Fruit fly (Drosophila melanogaster) whole organism, embryonic: ENCODE results near the gene Ufd4.

ENCODE experiments used
- Ada2b ChIP-seq: fragments of 200-800 bp; sonication (Bioruptor generic); IDR thresholded peaks from 2 replicates; pipeline ENCODE4 v1.3.6; 2022; ENCODE audit warnings: missing biosample characterization, missing genetic modification characterization
- Asciz ChIP-seq: fragments of 200-800 bp; sonication (Bioruptor generic); optimal IDR thresholded peaks from 2 replicates; lab custom pipeline; 2017; ENCODE audit warnings: missing biosample characterization, mild to moderate bottlenecking, missing genetic modification characterization, missing genetic modification reagents
- Atf3 ChIP-seq: fragments of 200-800 bp; sonication (Bioruptor generic); optimal IDR thresholded peaks from 3 replicates; lab custom pipeline; 2016; ENCODE audit warnings: missing biosample characterization, missing genetic modification characterization
- Awh ChIP-seq: fragments of 200-800 bp; sonication (Bioruptor generic); IDR thresholded peaks from 2 replicates; pipeline ENCODE4, ENCODE4 v1.3.6; 2022; ENCODE audit warnings: missing biosample characterization, missing genetic modification characterization
- Bdp1 ChIP-seq: fragments of 200-800 bp; sonication (Bioruptor generic); optimal IDR thresholded peaks from 3 replicates; lab custom pipeline; 2016; ENCODE audit warnings: missing biosample characterization, missing genetic modification characterization
- CG10543 ChIP-seq: fragments of 200-800 bp; sonication (Bioruptor generic); optimal IDR thresholded peaks from 3 replicates; lab custom pipeline; 2017; ENCODE audit warnings: missing biosample characterization, mild to moderate bottlenecking, missing genetic modification characterization, moderate library complexity
- CG11085 ChIP-seq: fragments of 200-800 bp; sonication (Bioruptor generic); IDR thresholded peaks from 2 replicates; pipeline ENCODE4 v1.3.6; 2022; ENCODE audit warnings: missing biosample characterization, missing genetic modification characterization
- CG11723 ChIP-seq: fragments of 200-800 bp; sonication (Bioruptor generic); optimal IDR thresholded peaks from 2 replicates; lab custom pipeline; 2017; ENCODE audit warnings: missing biosample characterization, mild to moderate bottlenecking, missing genetic modification characterization
- CG12744 ChIP-seq: fragments of 200-800 bp; sonication (Bioruptor generic); optimal IDR thresholded peaks from 2 replicates; lab custom pipeline; 2016; ENCODE audit warnings: missing biosample characterization, missing genetic modification characterization
- CG13424 ChIP-seq: fragments of 200-800 bp; sonication (Bioruptor generic); optimal IDR thresholded peaks from 2 replicates; lab custom pipeline; 2019; ENCODE audit warnings: missing biosample characterization, mild to moderate bottlenecking, missing genetic modification characterization, moderate library complexity
- CG13894 ChIP-seq: fragments of 200-800 bp; sonication (Bioruptor generic); optimal IDR thresholded peaks from 3 replicates; lab custom pipeline; 2018; ENCODE audit warnings: missing biosample characterization, mild to moderate bottlenecking, missing genetic modification characterization, moderate library complexity
- CG15601 ChIP-seq: fragments of 200-800 bp; sonication (Bioruptor generic); optimal IDR thresholded peaks from 3 replicates; lab custom pipeline; 2019; ENCODE audit warnings: missing biosample characterization, mild to moderate bottlenecking, missing genetic modification characterization, moderate library complexity
- CG17361 ChIP-seq: fragments of 200-800 bp; sonication (Bioruptor generic); IDR thresholded peaks from 3 replicates; pipeline ENCODE4 v1.3.6; 2022; ENCODE audit warnings: missing biosample characterization, missing genetic modification characterization
- CG17385 ChIP-seq: fragments of 200-800 bp; sonication (Bioruptor generic); optimal IDR thresholded peaks from 3 replicates; lab custom pipeline; 2018; ENCODE audit warnings: missing biosample characterization, mild to moderate bottlenecking, missing genetic modification characterization
- CG1792 ChIP-seq: fragments of 200-800 bp; sonication (Bioruptor generic); optimal IDR thresholded peaks from 2 replicates; lab custom pipeline; 2016; ENCODE audit warnings: missing biosample characterization, missing genetic modification characterization
- CG18764 ChIP-seq: fragments of 200-800 bp; sonication (Bioruptor generic); optimal IDR thresholded peaks from 3 replicates; lab custom pipeline; 2016; ENCODE audit warnings: missing biosample characterization, missing genetic modification characterization
- CG3281 ChIP-seq: fragments of 200-800 bp; sonication (Bioruptor generic); optimal IDR thresholded peaks from 3 replicates; lab custom pipeline; 2017; ENCODE audit warnings: missing biosample characterization, mild to moderate bottlenecking, missing genetic modification characterization
- CG4328 ChIP-seq: fragments of 200-800 bp; sonication (Bioruptor generic); optimal IDR thresholded peaks from 3 replicates; lab custom pipeline; 2017; ENCODE audit warnings: missing biosample characterization, missing genetic modification reagents, missing genetic modification characterization
- CG7271 ChIP-seq: fragments of 200-800 bp; sonication (Bioruptor generic); optimal IDR thresholded peaks from 2 replicates; lab custom pipeline; 2018; ENCODE audit warnings: missing biosample characterization, mild to moderate bottlenecking, missing genetic modification characterization, moderate library complexity
- CG7556 ChIP-seq: fragments of 200-800 bp; sonication (Bioruptor generic); optimal IDR thresholded peaks from 2 replicates; lab custom pipeline; 2017; ENCODE audit warnings: missing biosample characterization, mild to moderate bottlenecking, missing genetic modification characterization
- CG8281 ChIP-seq: fragments of 200-800 bp; sonication (Bioruptor generic); optimal IDR thresholded peaks from 2 replicates; lab custom pipeline; 2018; ENCODE audit warnings: missing biosample characterization, mild to moderate bottlenecking, missing genetic modification characterization, moderate library complexity
- D ChIP-seq, 2 experiments: fragments of 200-800 bp in 1 of 2; fragments of >200 bp in 1 of 2; sonication (Bioruptor generic) in 1 of 2; optimal IDR thresholded peaks; 2 replicates in 1 of 2; 3 replicates in 1 of 2; lab custom pipeline; 2017; ENCODE audit warnings: mild to moderate bottlenecking in 1 of 2, missing biosample characterization in 1 of 2, missing genetic modification characterization in 1 of 2, missing genetic modification reagents in 1 of 2
- ERR ChIP-seq: fragments of 200-800 bp; sonication (Bioruptor generic); optimal IDR thresholded peaks from 2 replicates; lab custom pipeline; 2016; ENCODE audit warnings: missing biosample characterization, missing genetic modification characterization
- HLH54F ChIP-seq: fragments of 200-800 bp; sonication (Bioruptor generic); optimal IDR thresholded peaks from 3 replicates; lab custom pipeline; 2016; ENCODE audit warnings: missing biosample characterization, missing genetic modification characterization
- Mrtf ChIP-seq: fragments of 200-800 bp; sonication (Bioruptor generic); IDR thresholded peaks from 3 replicates; pipeline ENCODE4 v1.3.6; 2022; ENCODE audit warnings: missing biosample characterization, missing genetic modification characterization
- NFAT ChIP-seq: fragments of 200-800 bp; sonication (Bioruptor generic); IDR thresholded peaks from 2 replicates; pipeline ENCODE4 v1.3.6; 2022; ENCODE audit warnings: missing biosample characterization, missing genetic modification characterization
- Nf-YA ChIP-seq: fragments of 200-800 bp; sonication (Bioruptor generic); IDR thresholded peaks from 2 replicates; pipeline ENCODE4 v1.3.6; 2022; ENCODE audit warnings: missing biosample characterization, missing genetic modification characterization
- Nf-YC ChIP-seq: fragments of 200-800 bp; optimal IDR thresholded peaks from 3 replicates; lab custom pipeline; 2019; ENCODE audit warnings: missing biosample characterization, mild to moderate bottlenecking, missing genetic modification characterization, moderate library complexity
- PHDP ChIP-seq: fragments of 200-800 bp; sonication (Bioruptor generic); optimal IDR thresholded peaks from 3 replicates; lab custom pipeline; 2018; ENCODE audit warnings: missing biosample characterization, mild to moderate bottlenecking, missing genetic modification characterization, moderate library complexity
- Sin3A ChIP-seq: fragments of >200 bp; optimal IDR thresholded peaks from 2 replicates; lab custom pipeline; 2018
- Six4 ChIP-seq: fragments of 200-800 bp; sonication (Bioruptor generic); optimal IDR thresholded peaks from 2 replicates; lab custom pipeline; 2016; ENCODE audit warnings: missing biosample characterization, missing genetic modification characterization
- Vsx1 ChIP-seq: fragments of 200-800 bp; sonication (Bioruptor generic); optimal IDR thresholded peaks from 2 replicates; lab custom pipeline; 2017; ENCODE audit warnings: missing biosample characterization, mild to moderate bottlenecking, missing genetic modification characterization, missing genetic modification reagents
- ash1 ChIP-seq: fragments of 200-800 bp; sonication (Bioruptor generic); optimal IDR thresholded peaks from 2 replicates; lab custom pipeline; 2018; ENCODE audit warnings: missing biosample characterization, mild to moderate bottlenecking, missing genetic modification characterization
- crol ChIP-seq: fragments of 200-800 bp; sonication (Bioruptor generic); IDR thresholded peaks from 2 replicates; pipeline ENCODE4 v1.3.6; 2022; ENCODE audit warnings: missing biosample characterization, missing genetic modification characterization
- dan ChIP-seq: fragments of 200-800 bp; sonication (Bioruptor generic); IDR thresholded peaks from 2 replicates; pipeline ENCODE4 v1.3.6; 2022; ENCODE audit warnings: missing biosample characterization, missing genetic modification characterization
- eve ChIP-seq, 2 experiments: fragments of >200 bp; optimal IDR thresholded peaks; 2 replicates each; lab custom pipeline; 2017; ENCODE audit warnings: missing biosample characterization in 2 of 2, missing genetic modification characterization in 2 of 2
- grau ChIP-seq: fragments of 200-800 bp; optimal IDR thresholded peaks from 3 replicates; lab custom pipeline; 2019; ENCODE audit warnings: missing biosample characterization, mild to moderate bottlenecking, missing genetic modification characterization, moderate library complexity
- gsb-n ChIP-seq: fragments of 200-800 bp; sonication (Bioruptor generic); optimal IDR thresholded peaks from 3 replicates; lab custom pipeline; 2018; ENCODE audit warnings: missing biosample characterization, mild to moderate bottlenecking, missing genetic modification characterization
- gt ChIP-seq: fragments of 200-800 bp; sonication (Bioruptor generic); IDR thresholded peaks from 2 replicates; pipeline ENCODE4 v1.3.6; 2022; ENCODE audit warnings: missing biosample characterization, missing genetic modification characterization
- hth ChIP-seq: fragments of >200 bp; optimal IDR thresholded peaks from 2 replicates; lab custom pipeline; 2017; ENCODE audit warnings: inconsistent platforms
- mirr ChIP-seq: fragments of 200-800 bp; sonication (Bioruptor generic); optimal IDR thresholded peaks from 3 replicates; lab custom pipeline; 2018; ENCODE audit warnings: missing biosample characterization, mild to moderate bottlenecking, missing genetic modification characterization
- pita ChIP-seq: fragments of 200-800 bp; sonication (Bioruptor generic); optimal IDR thresholded peaks from 2 replicates; lab custom pipeline; 2017; ENCODE audit warnings: missing biosample characterization, mild to moderate bottlenecking, missing genetic modification characterization
- pnt ChIP-seq: fragments of 200-800 bp; sonication (Bioruptor generic); optimal IDR thresholded peaks from 3 replicates; lab custom pipeline; 2016; ENCODE audit warnings: missing biosample characterization, missing genetic modification characterization
- sc ChIP-seq, 3 experiments: fragments of >200 bp in 2 of 3; fragments of 200-800 bp in 1 of 3; sonication (Bioruptor generic) in 1 of 3; optimal IDR thresholded peaks; 2 replicates in 2 of 3; 3 replicates in 1 of 3; lab custom pipeline; 2017; ENCODE audit warnings: mild to moderate bottlenecking in 1 of 3, missing biosample characterization in 1 of 3, missing genetic modification characterization in 1 of 3, missing genetic modification reagents in 1 of 3
- sens ChIP-seq: fragments of 200-800 bp; sonication (Bioruptor generic); peaks from one replicate; lab custom pipeline; 2016; ENCODE audit warnings: missing biosample characterization, missing genetic modification characterization
- stwl ChIP-seq: fragments of 200-800 bp; sonication (Bioruptor generic); optimal IDR thresholded peaks from 3 replicates; lab custom pipeline; 2018; ENCODE audit warnings: missing biosample characterization, mild to moderate bottlenecking, missing genetic modification characterization, moderate library complexity
- tap ChIP-seq: fragments of 200-800 bp; optimal IDR thresholded peaks from 3 replicates; lab custom pipeline; 2019; ENCODE audit warnings: missing biosample characterization, mild to moderate bottlenecking, missing genetic modification characterization, moderate library complexity
- tll ChIP-seq, 2 experiments: fragments of 200-800 bp in 1 of 2; fragments of >200 bp in 1 of 2; sonication (Bioruptor generic) in 1 of 2; optimal IDR thresholded peaks; 2 replicates each; lab custom pipeline; 2017 to 2019; ENCODE audit warnings: missing biosample characterization in 2 of 2, missing genetic modification characterization in 2 of 2, mild to moderate bottlenecking in 1 of 2, moderate library complexity in 1 of 2
- trem ChIP-seq: fragments of 200-800 bp; optimal IDR thresholded peaks from 3 replicates; lab custom pipeline; 2019; ENCODE audit warnings: missing biosample characterization, mild to moderate bottlenecking, missing genetic modification characterization, moderate library complexity
- vvl ChIP-seq: fragments of 200-800 bp; sonication (Bioruptor generic); IDR thresholded peaks from 2 replicates; pipeline ENCODE4 v1.3.6; 2022; ENCODE audit warnings: missing biosample characterization, missing genetic modification characterization
- zen ChIP-seq: fragments of 200-800 bp; sonication (Bioruptor generic); optimal IDR thresholded peaks from 3 replicates; lab custom pipeline; 2018; ENCODE audit warnings: missing biosample characterization, mild to moderate bottlenecking, missing genetic modification characterization, moderate library complexity

The Ufd4 gene

DNA sequence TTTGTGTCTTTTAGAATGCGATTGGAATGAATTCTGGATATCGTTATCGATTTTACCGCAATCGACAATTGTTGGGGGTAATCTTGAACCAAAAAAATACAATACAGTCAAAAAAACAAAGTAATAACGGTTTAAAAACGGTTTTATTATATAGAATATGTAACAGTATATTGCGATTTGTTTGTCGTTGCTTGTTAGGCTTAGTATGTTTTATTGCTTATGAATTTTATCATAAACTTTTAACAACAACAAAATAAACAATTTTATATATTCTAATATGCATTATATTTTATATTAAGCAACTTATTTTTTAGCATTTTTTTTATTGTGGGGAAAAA lies 7.6 kb upstream of the Ufd4 start, which contains the start of gene CYLD (continued):
- TF ChIP-seq CG3281 (GFP tag; lab: Kevin White, UChicago) (peak; percentile 63), tap (tag; lab: Kevin White, UChicago) (peak; percentile 68), Ada2b (GFP tag; lab: Robert Waterston, UW) (peak; percentile 40; the same call in 1 of the 2 replicates), sc (optimal IDR thresholded peaks at IDR 0.05; lab: Kevin White, UChicago) (no peak), sc (GFP tag; optimal IDR thresholded peaks at IDR 0.05; lab: Kevin White, UChicago) (peak; percentile 13), Vsx1 (peak; percentile 15), Atf3 (GFP tag; lab: Kevin White, UChicago) (no peak), CG1792 (GFP tag; lab: Kevin White, UChicago) (no peak), mirr (GFP tag; lab: Kevin White, UChicago) (no peak), crol (GFP tag; lab: Robert Waterston, UW) (no peak), CG4328 (GFP tag; lab: Kevin White, UChicago) (no peak), pita (GFP tag; lab: Kevin White, UChicago) (no peak), dan (GFP tag; lab: Robert Waterston, UW) (no peak), CG10543 (GFP tag; lab: Kevin White, UChicago) (no peak), CG17385 (GFP tag; lab: Kevin White, UChicago) (peak; percentile 75), CG18764 (GFP tag; lab: Kevin White, UChicago) (peak; percentile 42), trem (tag; lab: Kevin White, UChicago) (peak; percentile 75), Mrtf (GFP tag; lab: Robert Waterston, UW) (no peak), CG17361 (peak; percentile 75; the same call in 2 of the 3 replicates), tll (GFP tag; optimal IDR thresholded peaks at IDR 0.05; lab: Kevin White, UChicago) (no peak), Nf-YC (peak; percentile 63), gt (GFP tag; lab: Robert Waterston, UW) (no peak), CG13894 (tag; lab: Kevin White, UChicago) (peak; percentile 58), Sin3A (lab: Kevin White, UChicago) (no peak), Bdp1 (no peak), grau (tag; lab: Kevin White, UChicago) (peak; percentile 78), CG11085 (GFP tag; lab: Robert Waterston, UW) (no peak), CG15601 (tag; lab: Kevin White, UChicago) (peak; percentile 70), PHDP (tag; lab: Kevin White, UChicago) (peak; percentile 85), vvl (GFP tag; lab: Robert Waterston, UW) (peak; percentile 87), pnt (GFP tag; lab: Kevin White, UChicago) (peak; percentile 2), CG7271 (peak; percentile 44), NFAT (GFP tag; lab: Robert Waterston, UW) (no peak), ERR (GFP tag; lab: Kevin White, UChicago) (no peak), HLH54F (GFP tag; lab: Kevin White, UChicago) (no peak), Awh (GFP tag; lab: Robert Waterston, UW) (no peak), ash1 (no peak), sens (GFP tag; lab: Kevin White, UChicago) (peak; percentile 96), CG11723 (GFP tag; lab: Kevin White, UChicago) (no peak), CG13424 (tag; lab: Kevin White, UChicago) (peak; percentile 79), Nf-YA (0 out of 2 replicates have a peak, but pooled peaks have one; percentile 35), CG12744 (no peak), D (optimal IDR thresholded peaks at IDR 0.05; lab: Kevin White, UChicago) (no peak), D (GFP tag; optimal IDR thresholded peaks at IDR 0.05; lab: Kevin White, UChicago) (peak; percentile 29), Asciz (GFP tag; lab: Kevin White, UChicago) (peak; percentile 46), hth (lab: Kevin White, UChicago) (no peak), zen (peak; percentile 62), Six4 (GFP tag; lab: Kevin White, UChicago) (peak; percentile 63), eve (GFP tag; optimal IDR thresholded peaks at IDR 0.05; lab: Kevin White, UChicago) (no peak), gsb-n (tag; lab: Kevin White, UChicago) (peak; percentile 75), CG8281 (tag; lab: Kevin White, UChicago) (peak; percentile 14), stwl (tag; lab: Kevin White, UChicago) (peak; percentile 67), CG7556 (GFP tag; lab: Kevin White, UChicago) (peak; percentile 72)
